Worm (Caenorhabditis elegans): Measurements from ENCODE around the gene ugt-17.

- no peak for TF ChIP-seq attf-5 (GFP tag; optimal IDR thresholded peaks at IDR 0.05)
- no peak for TF ChIP-seq sea-2 (GFP tag; IDR thresholded peaks at IDR 0.05)
- no peak for TF ChIP-seq mes-4 (tag; optimal IDR thresholded peaks at IDR 0.05)
- no peak for TF ChIP-seq F39B2.1 (GFP tag; IDR thresholded peaks at IDR 0.05)
- peak; percentile 62 for TF ChIP-seq nhr-80 (tag; optimal IDR thresholded peaks at IDR 0.05)
- TF ChIP-seq unc-62 (GFP tag; optimal IDR thresholded peaks at IDR 0.05) = no peak
- no peak for TF ChIP-seq egl-18 (GFP tag; IDR thresholded peaks at IDR 0.05)
Observed at ce11 chrV:10096932-10097331, 7.8 kb downstream of the ugt-17 start.
